Worm (Caenorhabditis elegans) whole organism, L2 larva: ENCODE results near the gene Y50E8A.5.
A peak's percentile ranks its signal among the peaks of the same experiment; 100 is the strongest.

Experiments
- C34F6.9 ChIP-seq: fragments of 150-350 bp; optimal IDR thresholded peaks from 2 replicates; lab custom pipeline; 2014; ENCODE audit warnings: missing biosample characterization, missing genetic modification characterization
- ZK546.5 ChIP-seq: sonication (generic microtip); optimal IDR thresholded peaks from 2 replicates; lab custom pipeline; 2017; ENCODE audit warnings: missing biosample characterization, missing genetic modification characterization
- mab-5 ChIP-seq: fragments of 150-350 bp; optimal IDR thresholded peaks from 2 replicates; lab custom pipeline; 2014; ENCODE audit warnings: missing biosample characterization, missing genetic modification characterization

- TF ChIP-seq C34F6.9: peak; percentile 99
- TF ChIP-seq mab-5 (tag; lab: Kevin White, UChicago): peak; percentile 97
- TF ChIP-seq ZK546.5: peak; percentile 70
Observed at ce11 chrV:14685435-14686058, 51.2 kb downstream of the Y50E8A.5 start, which contains the start of gene C47E8.4.
